Worm (Caenorhabditis elegans): ENCODE data around the gene math-5.
A peak's percentile ranks its signal among the peaks of the same experiment; 100 is the strongest.

The math-5 gene

ce11 chrII:1899934-1900333 is 17.3 kb upstream of the math-5 start, which contains the start of gene math-24:
TSS of gene math-24 (plus strand) at chrII:1900234.
- TF ChIP-seq lin-39 (tag; optimal IDR thresholded peaks at IDR 0.05): no peak
- no peak for TF ChIP-seq zag-1 (tag; optimal IDR thresholded peaks at IDR 0.05)
- TF ChIP-seq F13H6.1 (tag; optimal IDR thresholded peaks at IDR 0.05): no peak
- no peak for TF ChIP-seq C34F6.9 (tag; optimal IDR thresholded peaks at IDR 0.05)
- no peak for TF ChIP-seq nhr-77 (tag; optimal IDR thresholded peaks at IDR 0.05)
- no peak for TF ChIP-seq nhr-237 (tag; optimal IDR thresholded peaks at IDR 0.05)
- TF ChIP-seq fos-1 (tag; optimal IDR thresholded peaks at IDR 0.05): no peak

DNA sequence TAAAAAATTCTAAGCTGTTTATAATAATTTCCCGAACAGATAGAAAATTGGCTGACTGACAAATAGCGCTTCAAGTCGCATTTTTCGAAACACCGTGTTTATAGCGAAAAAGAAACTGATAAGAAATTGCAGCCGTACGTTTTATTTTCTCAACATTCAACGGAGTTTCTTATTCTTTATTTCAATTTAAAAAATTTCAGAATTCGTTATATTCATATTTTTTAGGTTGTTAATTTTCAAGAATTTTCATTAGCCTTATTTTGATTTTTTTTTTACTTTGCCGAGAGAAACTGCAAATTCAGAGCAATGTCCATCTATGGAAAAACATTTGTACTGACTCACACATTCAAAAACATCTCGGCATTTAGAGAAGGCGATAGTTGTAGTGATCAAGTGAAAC is 15.3 kb upstream of the math-5 start, which contains the start of gene C46F9.6:
Gene C46F9.6 (plus strand): TSS at position 301 of the 400 bp plus-strand sequence.
- TF ChIP-seq mbf-1 (tag; optimal IDR thresholded peaks at IDR 0.05) (no peak), fos-1 (tag; optimal IDR thresholded peaks at IDR 0.05) (peak; percentile 9)

DNA sequence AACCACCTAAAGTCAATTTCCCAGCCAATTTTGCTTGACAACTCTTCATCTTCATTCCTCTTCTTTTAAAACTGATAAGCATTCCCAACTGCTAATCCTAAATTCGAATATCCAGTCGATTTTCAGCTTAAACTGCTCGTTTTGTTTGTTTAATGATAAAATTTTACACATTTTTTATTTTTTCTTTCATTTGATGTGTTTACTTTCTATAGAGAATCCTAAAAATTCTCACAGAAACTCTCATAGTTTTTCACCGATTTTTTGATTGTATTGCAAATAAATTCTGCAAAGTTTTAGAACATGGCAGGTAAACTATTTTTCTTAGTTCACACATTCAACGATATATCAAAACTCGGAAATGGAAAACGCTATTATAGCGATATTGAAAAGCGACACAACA is 13.2 kb upstream of the math-5 start, which contains the start of gene math-25:
Gene math-25 (plus strand): TSS at position 301 of the 400 bp plus-strand sequence.
- TF ChIP-seq sma-3 (GFP tag; optimal IDR thresholded peaks at IDR 0.05) (no peak), crh-2 (tag; optimal IDR thresholded peaks at IDR 0.05) (no peak), egl-27 (tag; optimal IDR thresholded peaks at IDR 0.05) (no peak), nhr-21 (tag; optimal IDR thresholded peaks at IDR 0.05) (no peak), nhr-6 (tag; optimal IDR thresholded peaks at IDR 0.05) (no peak), blmp-1 (tag; optimal IDR thresholded peaks at IDR 0.05; ENCODE audit: insufficient read depth) (no peak), dmd-4 (tag; optimal IDR thresholded peaks at IDR 0.05) (no peak), mbf-1 (tag; optimal IDR thresholded peaks at IDR 0.05) (no peak), nhr-23 (tag; optimal IDR thresholded peaks at IDR 0.05) (no peak), R02D3.7 (tag; optimal IDR thresholded peaks at IDR 0.05) (no peak), nhr-237 (tag; optimal IDR thresholded peaks at IDR 0.05) (no peak), nhr-77 (tag; optimal IDR thresholded peaks at IDR 0.05) (no peak), ztf-1 (GFP tag; conservative IDR thresholded peaks at IDR 0.05) (no peak), skn-1 (tag; optimal IDR thresholded peaks at IDR 0.05) (no peak), F13H6.1 (tag; optimal IDR thresholded peaks at IDR 0.05) (no peak), elt-3 (tag; optimal IDR thresholded peaks at IDR 0.05) (no peak), nhr-10 (tag; optimal IDR thresholded peaks at IDR 0.05) (no peak), unc-62 (GFP tag; optimal IDR thresholded peaks at IDR 0.05) (no peak), ztf-11 (tag; optimal IDR thresholded peaks at IDR 0.05) (no peak)

- TF ChIP-seq mdl-1 (tag; optimal IDR thresholded peaks at IDR 0.05) (no peak), nhr-10 (tag; optimal IDR thresholded peaks at IDR 0.05) (no peak), unc-39 (tag; optimal IDR thresholded peaks at IDR 0.05) (no peak), lin-13 (GFP tag; optimal IDR thresholded peaks at IDR 0.05) (no peak), ama-1 (optimal IDR thresholded peaks at IDR 0.05) (no peak)
These were observed 12.7 kb upstream of the math-5 start, which contains the start of gene C46F9.5 for ce11 chrII:1895278-1895677. TSS of gene C46F9.5 (plus strand) at chrII:1895578.

- TF ChIP-seq unc-62 (GFP tag; optimal IDR thresholded peaks at IDR 0.05) (no peak), Y55F3AM.14 (GFP tag; optimal IDR thresholded peaks at IDR 0.05) (no peak), skn-1 (tag; optimal IDR thresholded peaks at IDR 0.05) (no peak), sma-9 (GFP tag; optimal IDR thresholded peaks at IDR 0.05) (no peak), sma-9 (tag; optimal IDR thresholded peaks at IDR 0.05) (no peak), ztf-1 (GFP tag; conservative IDR thresholded peaks at IDR 0.05) (no peak), mab-5 (tag; optimal IDR thresholded peaks at IDR 0.05) (no peak), F13H6.1 (tag; optimal IDR thresholded peaks at IDR 0.05) (no peak), mbf-1 (tag; optimal IDR thresholded peaks at IDR 0.05) (no peak), nhr-21 (tag; optimal IDR thresholded peaks at IDR 0.05) (no peak), ama-1 (optimal IDR thresholded peaks at IDR 0.05) (no peak), ceh-16 (tag; optimal IDR thresholded peaks at IDR 0.05) (no peak), gmeb-1 (tag; optimal IDR thresholded peaks at IDR 0.05) (no peak), nhr-12 (tag; optimal IDR thresholded peaks at IDR 0.05) (no peak), unc-55 (GFP tag; optimal IDR thresholded peaks at IDR 0.05) (no peak), nhr-11 (tag; optimal IDR thresholded peaks at IDR 0.05) (no peak), nhr-129 (tag; optimal IDR thresholded peaks at IDR 0.05) (no peak), zag-1 (tag; optimal IDR thresholded peaks at IDR 0.05) (no peak), elt-1 (tag; optimal IDR thresholded peaks at IDR 0.05) (no peak), nhr-25 (tag; optimal IDR thresholded peaks at IDR 0.05) (no peak)
These were observed 11.3 kb upstream of the math-5 start, which contains the start of gene C16C4.1 for ce11 chrII:1893912-1894311. TSS of gene C16C4.1 (plus strand) at chrII:1894212.
